Fruit fly (Drosophila melanogaster) S2 (cell line): ENCODE data around the gene CG42637.

ENCODE experiments used
- CG8478 ChIP-seq: fragments of >200 bp; optimal IDR thresholded peaks from 2 replicates; lab custom pipeline; 2018
- CTCF ChIP-seq, 2 experiments: fragments of >200 bp; optimal IDR thresholded peaks; 2 replicates each; lab custom pipeline; 2018

- TF ChIP-seq CTCF (optimal IDR thresholded peaks at IDR 0.05; lab: Kevin White, UChicago) (no peak), CG8478 (lab: Kevin White, UChicago) (no peak)
Observed at dm6 chr3L:19790564-19790928, 2.8 kb downstream of the CG42637 start.
